Worm (Caenorhabditis elegans) whole organism, L3 larva: Measurements from ENCODE around the gene dpm-3.

Experiments used
- R02D3.7 ChIP-seq: fragments of 150-350 bp; optimal IDR thresholded peaks from 2 replicates; lab custom pipeline; 2014; ENCODE audit warnings: missing biosample characterization, missing genetic modification characterization
- aly-2 ChIP-seq: fragments of 150-350 bp; optimal IDR thresholded peaks from 2 replicates; lab custom pipeline; 2014; ENCODE audit warnings: missing biosample characterization, missing genetic modification characterization
- ama-1 ChIP-seq: fragments of 150-350 bp; optimal IDR thresholded peaks from 2 replicates; lab custom pipeline; 2018
- ceh-28 ChIP-seq: fragments of 150-350 bp; optimal IDR thresholded peaks from 2 replicates; lab custom pipeline; 2014; ENCODE audit warnings: missing biosample characterization, missing genetic modification reagents, missing genetic modification characterization
- daf-12 ChIP-seq: fragments of 150-350 bp; optimal IDR thresholded peaks from 2 replicates; lab custom pipeline; 2014; ENCODE audit warnings: missing biosample characterization, missing genetic modification reagents, missing genetic modification characterization
- egl-27 ChIP-seq: sonication (generic microtip); optimal IDR thresholded peaks from 4 replicates; lab custom pipeline; 2017; ENCODE audit warnings: missing biosample characterization, missing genetic modification reagents, missing genetic modification characterization
- elt-1 ChIP-seq: fragments of 150-350 bp; optimal IDR thresholded peaks from 2 replicates; lab custom pipeline; 2014; ENCODE audit warnings: missing biosample characterization, missing genetic modification characterization
- elt-2 ChIP-seq: sonication (generic microtip); optimal IDR thresholded peaks from 2 replicates; lab custom pipeline; 2016; ENCODE audit warnings: missing genetic modification reagents, mild to moderate bottlenecking, missing genetic modification characterization, missing compliant biosample characterization
- elt-3 ChIP-seq, 3 experiments: fragments of 150-350 bp in 1 of 3; sonication (generic microtip) in 2 of 3; optimal IDR thresholded peaks; 2 replicates in 2 of 3; 4 replicates in 1 of 3; lab custom pipeline; 2014 to 2017; ENCODE audit warnings: missing biosample characterization in 3 of 3, missing genetic modification characterization in 3 of 3
- eor-1 ChIP-seq, 2 experiments: fragments of 150-350 bp; optimal IDR thresholded peaks; 2 replicates each; lab custom pipeline; 2014 to 2018; ENCODE audit warnings: missing biosample characterization in 2 of 2, missing genetic modification characterization in 2 of 2
- fkh-10 ChIP-seq: sonication (generic microtip); optimal IDR thresholded peaks from 2 replicates; lab custom pipeline; 2017; ENCODE audit warnings: missing biosample characterization, missing genetic modification reagents, missing genetic modification characterization
- fkh-2 ChIP-seq: fragments of 150-350 bp; optimal IDR thresholded peaks from 2 replicates; lab custom pipeline; 2014; ENCODE audit warnings: missing biosample characterization, missing genetic modification reagents, missing genetic modification characterization
- fos-1 ChIP-seq: fragments of 150-350 bp; optimal IDR thresholded peaks from 2 replicates; lab custom pipeline; 2014; ENCODE audit warnings: missing biosample characterization, missing genetic modification characterization
- hmg-11 ChIP-seq: sonication (generic microtip); optimal IDR thresholded peaks from 2 replicates; lab custom pipeline; 2016; ENCODE audit warnings: missing genetic modification characterization, missing compliant biosample characterization
- jun-1 ChIP-seq: fragments of 150-350 bp; optimal IDR thresholded peaks from 2 replicates; lab custom pipeline; 2014; ENCODE audit warnings: missing biosample characterization, missing genetic modification reagents, missing genetic modification characterization
- lin-15B ChIP-seq: fragments of 150-350 bp; optimal IDR thresholded peaks from 2 replicates; lab custom pipeline; 2014; ENCODE audit warnings: missing biosample characterization, missing genetic modification characterization
- lin-39 ChIP-seq: fragments of 150-350 bp; optimal IDR thresholded peaks from 2 replicates; lab custom pipeline; 2018; ENCODE audit warnings: missing biosample characterization, missing genetic modification reagents, missing genetic modification characterization
- lsy-12 ChIP-seq: sonication (generic microtip); optimal IDR thresholded peaks from 2 replicates; lab custom pipeline; 2016; ENCODE audit warnings: mild to moderate bottlenecking, missing genetic modification characterization, missing compliant biosample characterization
- mdl-1 ChIP-seq: fragments of 150-350 bp; optimal IDR thresholded peaks from 2 replicates; lab custom pipeline; 2014; ENCODE audit warnings: missing biosample characterization, missing genetic modification characterization
- mml-1 ChIP-seq: fragments of 150-350 bp; sonication (generic microtip); optimal IDR thresholded peaks from 3 replicates; lab custom pipeline; 2014; ENCODE audit warnings: missing biosample characterization, missing genetic modification characterization
- nfya-1 ChIP-seq: sonication (generic microtip); optimal IDR thresholded peaks from 2 replicates; lab custom pipeline; 2017; ENCODE audit warnings: missing genetic modification characterization, mild to moderate bottlenecking, missing compliant biosample characterization, antibody characterized with exemption, moderate library complexity; ENCODE audit not compliant: insufficient read depth
- nhr-11 ChIP-seq: fragments of 150-350 bp; optimal IDR thresholded peaks from 2 replicates; lab custom pipeline; 2014; ENCODE audit warnings: missing biosample characterization, missing genetic modification characterization
- nhr-23 ChIP-seq: fragments of 150-350 bp; optimal IDR thresholded peaks from 2 replicates; lab custom pipeline; 2014; ENCODE audit warnings: missing biosample characterization, missing genetic modification reagents, missing genetic modification characterization
- nhr-237 ChIP-seq: fragments of 150-350 bp; optimal IDR thresholded peaks from 2 replicates; lab custom pipeline; 2014; ENCODE audit warnings: missing biosample characterization, missing genetic modification characterization
- nhr-25 ChIP-seq: sonication (generic microtip); optimal IDR thresholded peaks from 2 replicates; lab custom pipeline; 2017; ENCODE audit warnings: missing biosample characterization, missing genetic modification characterization
- nhr-76 ChIP-seq: fragments of 150-350 bp; sonication (generic microtip); optimal IDR thresholded peaks from 5 replicates; lab custom pipeline; 2014; ENCODE audit warnings: missing biosample characterization, missing genetic modification characterization
- pha-4 ChIP-seq: fragments of 150-350 bp; optimal IDR thresholded peaks from 2 replicates; lab custom pipeline; 2014; ENCODE audit warnings: missing biosample characterization, missing genetic modification reagents, missing genetic modification characterization
- pqm-1 ChIP-seq: fragments of 150-350 bp; optimal IDR thresholded peaks from 2 replicates; lab custom pipeline; 2017; ENCODE audit warnings: missing biosample characterization, missing genetic modification characterization, inconsistent platforms
- skn-1 ChIP-seq: fragments of 150-350 bp; optimal IDR thresholded peaks from 2 replicates; lab custom pipeline; 2014; ENCODE audit warnings: missing biosample characterization, missing genetic modification characterization
- snpc-4 ChIP-seq: fragments of 150-350 bp; optimal IDR thresholded peaks from 2 replicates; lab custom pipeline; 2014; ENCODE audit warnings: missing biosample characterization, missing genetic modification characterization
- tbx-2 ChIP-seq: sonication (generic microtip); optimal IDR thresholded peaks from 2 replicates; lab custom pipeline; 2016; ENCODE audit warnings: mild to moderate bottlenecking, missing genetic modification characterization, missing compliant biosample characterization
- unc-39 ChIP-seq: sonication (generic microtip); optimal IDR thresholded peaks from 4 replicates; lab custom pipeline; 2017; ENCODE audit warnings: missing biosample characterization, missing genetic modification characterization
- unc-62 ChIP-seq: fragments of 150-350 bp; sonication (generic microtip); optimal IDR thresholded peaks from 4 replicates; lab custom pipeline; 2014; ENCODE audit warnings: missing biosample characterization, missing genetic modification reagents, missing genetic modification characterization
- zag-1 ChIP-seq: fragments of 150-350 bp; optimal IDR thresholded peaks from 2 replicates; lab custom pipeline; 2014; ENCODE audit warnings: missing biosample characterization, missing genetic modification characterization

Gene dpm-3

DNA sequence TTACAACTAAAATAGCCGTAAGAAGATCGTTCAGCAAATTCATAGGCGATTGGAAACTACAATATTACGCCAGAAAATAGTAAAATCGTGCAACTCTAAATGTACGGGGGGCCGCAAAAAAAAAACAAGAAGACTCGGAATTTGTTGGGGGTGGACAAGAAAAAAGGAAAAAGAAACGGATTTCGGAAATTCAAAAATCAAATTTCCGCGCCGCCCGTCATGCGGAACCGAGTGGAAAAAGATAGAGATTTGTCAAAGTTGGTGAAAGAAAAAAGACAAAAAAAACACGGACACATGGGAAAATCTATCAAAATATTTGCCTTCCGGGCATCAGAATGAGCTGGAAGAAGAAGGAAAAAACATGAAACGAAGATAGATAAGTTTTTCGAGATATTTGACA is 27.9 kb downstream of the dpm-3 start:
- TF ChIP-seq fkh-10 = peak; percentile 5
- TF ChIP-seq nfya-1 (tag; lab: Kevin White, UChicago) = peak; percentile 12
- TF ChIP-seq zag-1 = no peak

- TF ChIP-seq pqm-1 (tag; lab: Kevin White, UChicago) = peak; percentile 85
- TF ChIP-seq pha-4 (tag; lab: Kevin White, UChicago) = peak; percentile 24
- peak; percentile 93 for TF ChIP-seq elt-2 (tag; lab: Kevin White, UChicago)
- TF ChIP-seq lsy-12 (tag; lab: Kevin White, UChicago) = no peak
Observed at ce11 chrIV:12420455-12420854, 29.1 kb downstream of the dpm-3 start, which contains the start of gene ugt-65. Gene ugt-65, plus strand, starts transcription at chrIV:12420683.

DNA sequence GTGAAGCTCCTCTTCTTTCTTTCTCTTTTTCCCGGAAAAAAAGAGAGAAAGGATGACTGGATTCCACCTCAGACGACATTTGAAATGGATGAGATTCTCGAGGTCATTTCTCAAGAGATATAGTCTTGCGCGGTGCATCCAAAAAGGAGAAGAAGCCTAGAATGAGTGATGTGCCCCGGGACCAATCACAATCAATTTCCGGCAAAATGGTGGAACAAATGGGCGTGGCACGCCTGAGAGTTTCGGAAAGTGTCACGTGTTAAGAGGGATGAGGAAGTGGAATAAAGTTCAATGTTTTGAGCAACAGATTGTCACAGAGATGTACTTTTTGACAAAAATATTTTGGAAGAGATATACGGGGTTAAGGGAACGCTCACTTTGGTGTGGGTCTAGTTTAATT is 34.2 kb downstream of the dpm-3 start:
- TF ChIP-seq fos-1 (tag; lab: Kevin White, UChicago) (no peak), lin-39 (tag; lab: Kevin White, UChicago) (peak; percentile 87), unc-62 (GFP tag; lab: Kevin White, UChicago) (peak; percentile 67), ama-1 (lab: Kevin White, UChicago) (no peak), nfya-1 (tag; lab: Kevin White, UChicago) (peak; percentile 55), nhr-23 (tag; lab: Kevin White, UChicago) (no peak), zag-1 (no peak)

DNA sequence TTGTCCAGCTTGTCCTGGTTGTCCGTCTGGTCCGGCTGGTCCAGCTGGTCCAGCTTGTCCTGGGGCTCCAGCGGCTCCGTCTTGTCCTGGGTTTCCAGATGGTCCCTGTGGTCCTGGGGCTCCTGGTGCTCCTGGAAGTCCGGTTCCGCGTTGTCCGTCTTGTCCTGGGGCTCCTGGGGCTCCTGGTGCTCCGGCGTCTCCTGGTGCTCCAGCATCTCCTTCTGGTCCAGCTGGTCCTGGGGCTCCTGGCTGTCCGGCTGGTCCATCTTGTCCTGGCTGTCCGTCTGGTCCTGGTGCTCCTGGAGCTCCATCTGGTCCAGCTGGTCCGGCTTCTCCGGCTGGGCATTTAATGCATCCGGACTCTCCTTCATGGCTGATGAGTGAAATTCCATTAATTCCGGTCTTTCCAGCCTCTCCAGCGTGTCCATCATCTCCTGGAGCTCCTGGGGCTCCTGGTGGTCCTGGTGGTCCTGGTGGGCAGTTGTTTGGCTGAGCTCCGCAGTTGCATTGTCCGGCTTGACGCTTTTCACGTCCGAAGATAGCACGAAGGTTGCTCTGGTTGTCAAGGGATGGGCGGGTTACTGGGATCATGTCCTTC is 36.4 kb downstream of the dpm-3 start:
- no peak for TF ChIP-seq nhr-23 (tag; lab: Kevin White, UChicago)
- no peak for TF ChIP-seq tbx-2
- no peak for TF ChIP-seq unc-39
- no peak for TF ChIP-seq nhr-25 (tag; lab: Kevin White, UChicago)
- no peak for TF ChIP-seq aly-2 (tag; lab: Kevin White, UChicago)
- no peak for TF ChIP-seq ceh-28 (tag; lab: Kevin White, UChicago)
- TF ChIP-seq mdl-1 (tag; lab: Kevin White, UChicago) = no peak
- no peak for TF ChIP-seq elt-1 (tag; lab: Kevin White, UChicago)
- TF ChIP-seq pha-4 (tag; lab: Kevin White, UChicago) = no peak
- no peak for TF ChIP-seq nhr-237 (tag; lab: Kevin White, UChicago)
- TF ChIP-seq fkh-2 (tag; lab: Kevin White, UChicago) = no peak
- TF ChIP-seq nhr-76 (tag; lab: Kevin White, UChicago) = no peak
- TF ChIP-seq lin-39 (tag; lab: Kevin White, UChicago) = no peak
- TF ChIP-seq zag-1 = no peak
- TF ChIP-seq daf-12 = no peak
- TF ChIP-seq eor-1 (tag; optimal IDR thresholded peaks at IDR 0.05; lab: Kevin White, UChicago) = no peak
- TF ChIP-seq fos-1 (tag; lab: Kevin White, UChicago) = no peak
- no peak for TF ChIP-seq R02D3.7 (tag; lab: Kevin White, UChicago)
- TF ChIP-seq hmg-11 (tag; lab: Kevin White, UChicago) = no peak

DNA sequence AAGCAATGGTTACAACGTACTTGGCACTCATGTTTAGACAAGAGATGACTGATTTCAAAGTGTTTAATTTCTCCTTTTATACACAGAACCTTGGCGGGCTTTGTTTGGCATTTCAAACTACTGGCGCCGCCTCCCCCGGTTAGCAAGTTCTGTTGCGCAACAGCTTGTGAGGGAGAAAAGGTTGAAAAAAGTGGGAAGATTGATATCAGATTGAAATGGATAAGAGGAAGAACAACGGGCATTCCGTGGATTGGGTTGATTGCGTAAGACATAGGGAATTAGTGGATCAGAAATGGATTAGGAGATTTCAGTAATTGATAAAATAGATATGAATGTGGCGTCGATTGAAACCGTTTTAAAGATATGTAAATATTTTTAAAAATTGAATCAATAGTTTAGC is 37.1 kb downstream of the dpm-3 start, which contains the start of gene col-130:
TSS of gene col-130 (minus strand) at position 50 of the 400 bp plus-strand sequence.
- no peak for TF ChIP-seq skn-1 (tag; lab: Kevin White, UChicago)
- no peak for TF ChIP-seq daf-12
- TF ChIP-seq snpc-4 = no peak
- no peak for TF ChIP-seq nhr-11 (tag; lab: Kevin White, UChicago)
- TF ChIP-seq pha-4 (tag; lab: Kevin White, UChicago) = no peak
- TF ChIP-seq unc-39 = no peak
- no peak for TF ChIP-seq ama-1 (lab: Kevin White, UChicago)
- no peak for TF ChIP-seq egl-27 (tag; lab: Kevin White, UChicago)
- TF ChIP-seq mml-1 = no peak
- TF ChIP-seq jun-1 (tag; lab: Kevin White, UChicago) = no peak
- TF ChIP-seq lin-15B = no peak
- no peak for TF ChIP-seq unc-62 (GFP tag; lab: Kevin White, UChicago)
- no peak for TF ChIP-seq elt-3 (tag; optimal IDR thresholded peaks at IDR 0.05; lab: Kevin White, UChicago)
- no peak for TF ChIP-seq fkh-2 (tag; lab: Kevin White, UChicago)
- no peak for TF ChIP-seq mdl-1 (tag; lab: Kevin White, UChicago)
- no peak for TF ChIP-seq nhr-25 (tag; lab: Kevin White, UChicago)
- no peak for TF ChIP-seq nhr-76 (tag; lab: Kevin White, UChicago)
- no peak for TF ChIP-seq pqm-1 (tag; lab: Kevin White, UChicago)
